Fruit fly (Drosophila melanogaster): ENCODE measurements around the gene CG10375.

Gene CG10375

DNA sequence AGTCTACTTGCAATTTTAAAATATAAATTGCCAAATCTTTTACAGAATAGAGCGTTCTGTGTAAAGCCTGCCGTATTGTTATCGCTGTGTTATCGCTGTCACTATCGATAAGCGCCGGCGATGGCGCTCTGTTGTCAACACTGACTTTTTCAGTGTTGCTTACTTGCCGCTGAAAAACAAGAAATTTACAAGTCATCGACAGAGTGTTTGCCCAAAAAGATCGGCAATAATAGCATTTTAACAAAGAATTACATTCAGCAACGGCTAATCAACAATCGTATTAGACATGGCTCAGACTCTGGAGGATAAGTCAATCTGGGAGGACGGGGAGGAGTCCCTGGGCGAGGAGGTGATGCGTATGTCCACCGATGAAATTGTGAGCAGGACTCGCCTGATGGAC is 14.8 kb upstream of the CG10375 start, which contains the start of the genes RanBP3 and Rpt5 (continued):
- TF ChIP-seq stwl (tag; optimal IDR thresholded peaks at IDR 0.05), result peak; percentile 93
- no peak for TF ChIP-seq CG9437 (GFP tag; optimal IDR thresholded peaks at IDR 0.05)
- TF ChIP-seq CG31441 (GFP tag; IDR thresholded peaks at IDR 0.05), result no peak
- TF ChIP-seq repo (GFP tag; optimal IDR thresholded peaks at IDR 0.05), result peak; percentile 18
- no peak for TF ChIP-seq CG12219 (GFP tag; optimal IDR thresholded peaks at IDR 0.05)
- TF ChIP-seq nerfin-1 (tag; optimal IDR thresholded peaks at IDR 0.05), result peak; percentile 9
- peak; percentile 75; the same call in 2 of the 3 replicates for TF ChIP-seq ci (GFP tag; IDR thresholded peaks at IDR 0.05)
- peak; percentile 76 for TF ChIP-seq CG3847 (GFP tag; IDR thresholded peaks at IDR 0.05)
- TF ChIP-seq CG11695 (GFP tag; IDR thresholded peaks at IDR 0.05), result 0 out of 3 replicates have a peak, but pooled peaks have one; percentile 42
- TF ChIP-seq trem (tag; optimal IDR thresholded peaks at IDR 0.05), result peak; percentile 34
- TF ChIP-seq CG5180 (GFP tag; optimal IDR thresholded peaks at IDR 0.05), result no peak
- peak; percentile 37; the same call in 1 of the 2 replicates for TF ChIP-seq al (GFP tag; IDR thresholded peaks at IDR 0.05)
- TF ChIP-seq vvl (GFP tag; IDR thresholded peaks at IDR 0.05), result peak; percentile 70
- no peak for TF ChIP-seq jigr1 (GFP tag; IDR thresholded peaks at IDR 0.05)
- TF ChIP-seq Dad (GFP tag; optimal IDR thresholded peaks at IDR 0.05), result peak; percentile 45
- TF ChIP-seq zen2 (GFP tag; IDR thresholded peaks at IDR 0.05; ENCODE audit: partially characterized antibody), result peak; percentile 76
- no peak for TF ChIP-seq CG8478 (optimal IDR thresholded peaks at IDR 0.05)
- TF ChIP-seq seq (GFP tag; IDR thresholded peaks at IDR 0.05), result no peak
- TF ChIP-seq kay (GFP tag; optimal IDR thresholded peaks at IDR 0.05), result peak; percentile 42
- no peak for TF ChIP-seq ash1 (GFP tag; optimal IDR thresholded peaks at IDR 0.05)
- peak; percentile 82 for TF ChIP-seq Sry-δ (GFP tag; optimal IDR thresholded peaks at IDR 0.05)
- TF ChIP-seq unc-4 (GFP tag; IDR thresholded peaks at IDR 0.05; ENCODE audit: partially characterized antibody), result peak; percentile 82
- TF ChIP-seq Poxn (GFP tag; IDR thresholded peaks at IDR 0.05), result no peak
- no peak for TF ChIP-seq Dek (tag; optimal IDR thresholded peaks at IDR 0.05)
- no peak for TF ChIP-seq Doc2 (GFP tag; IDR thresholded peaks at IDR 0.05)
- no peak for TF ChIP-seq Tbp (GFP tag; optimal IDR thresholded peaks at IDR 0.05)
- no peak for TF ChIP-seq Sry-β (GFP tag; optimal IDR thresholded peaks at IDR 0.05)
- no peak for TF ChIP-seq eve (GFP tag; optimal IDR thresholded peaks at IDR 0.05)
- TF ChIP-seq crol (GFP tag; IDR thresholded peaks at IDR 0.05), result no peak
- TF ChIP-seq CG12744 (GFP tag; optimal IDR thresholded peaks at IDR 0.05), result peak; percentile 41
- peak; percentile 7 for TF ChIP-seq CG17912 (GFP tag; optimal IDR thresholded peaks at IDR 0.05)
- TF ChIP-seq Ravus (GFP tag; IDR thresholded peaks at IDR 0.05), result no peak
- TF ChIP-seq CG18764 (GFP tag; optimal IDR thresholded peaks at IDR 0.05), result no peak
- peak; percentile 76 for TF ChIP-seq CG7963 (GFP tag; IDR thresholded peaks at IDR 0.05; ENCODE audit: partially characterized antibody)
- TF ChIP-seq CG8924 (tag; optimal IDR thresholded peaks at IDR 0.05), result no peak
- no peak for TF ChIP-seq Gsc (GFP tag; IDR thresholded peaks at IDR 0.05)
- TF ChIP-seq gsb-n (tag; optimal IDR thresholded peaks at IDR 0.05), result no peak
- no peak for TF ChIP-seq aop (GFP tag; IDR thresholded peaks at IDR 0.05)
- TF ChIP-seq gcm (GFP tag; optimal IDR thresholded peaks at IDR 0.05), result no peak
- peak; percentile 40 for TF ChIP-seq CG9797 (GFP tag; optimal IDR thresholded peaks at IDR 0.05)
- TF ChIP-seq bsh (GFP tag; optimal IDR thresholded peaks at IDR 0.05), result peak in 1 of 2 experiments; percentile 9
- peak; percentile 79; the same call in 1 of the 2 replicates for TF ChIP-seq CG42726 (GFP tag; IDR thresholded peaks at IDR 0.05; ENCODE audit: partially characterized antibody)
- no peak for TF ChIP-seq CG10959 (GFP tag; IDR thresholded peaks at IDR 0.05)
- TF ChIP-seq tin (GFP tag; optimal IDR thresholded peaks at IDR 0.05), result peak; percentile 67
- no peak for TF ChIP-seq CG15601 (tag; optimal IDR thresholded peaks at IDR 0.05)
- TF ChIP-seq Scr (GFP tag; IDR thresholded peaks at IDR 0.05; ENCODE audit: partially characterized antibody), result peak; percentile 81
- no peak for TF ChIP-seq CG2889 (GFP tag; IDR thresholded peaks at IDR 0.05)
- TF ChIP-seq CG2678 (tag; optimal IDR thresholded peaks at IDR 0.05), result no peak
- no peak for TF ChIP-seq Asciz (GFP tag; optimal IDR thresholded peaks at IDR 0.05)
- TF ChIP-seq Hr39 (optimal IDR thresholded peaks at IDR 0.05), result no peak
- TF ChIP-seq org-1 (GFP tag; optimal IDR thresholded peaks at IDR 0.05), result no peak
- peak; percentile 98 for TF ChIP-seq CG10267 (tag; optimal IDR thresholded peaks at IDR 0.05)

Data from whole organism, embryonic.